Fruit fly (Drosophila melanogaster) whole organism, prepupa: Measurements from ENCODE around the gene CG6974.

Experiments
- Blimp-1 ChIP-seq: fragments of 200-800 bp; sonication (Bioruptor generic); optimal IDR thresholded peaks from 3 replicates; lab custom pipeline; 2017; ENCODE audit warnings: missing biosample characterization, missing genetic modification characterization, mild to moderate bottlenecking, moderate library complexity, missing genetic modification reagents
- CG10631 ChIP-seq: fragments of 200-800 bp; sonication (Bioruptor generic); optimal IDR thresholded peaks from 2 replicates; lab custom pipeline; 2016; ENCODE audit warnings: missing biosample characterization, missing genetic modification characterization
- CG10669 ChIP-seq: fragments of 200-800 bp; sonication (Bioruptor generic); optimal IDR thresholded peaks from 3 replicates; lab custom pipeline; 2018; ENCODE audit warnings: missing biosample characterization, mild to moderate bottlenecking, missing genetic modification characterization, moderate library complexity
- CG11762 ChIP-seq: fragments of 200-800 bp; sonication (Bioruptor generic); optimal IDR thresholded peaks from 3 replicates; lab custom pipeline; 2016; ENCODE audit warnings: missing biosample characterization, missing genetic modification characterization; ENCODE audit not compliant: insufficient read depth
- CG16779 ChIP-seq: fragments of 200-800 bp; sonication (Bioruptor generic); optimal IDR thresholded peaks from 3 replicates; lab custom pipeline; 2017; ENCODE audit warnings: missing biosample characterization, mild to moderate bottlenecking, missing genetic modification characterization
- CG32006 ChIP-seq: fragments of 200-800 bp; sonication (Bioruptor generic); optimal IDR thresholded peaks from 3 replicates; lab custom pipeline; 2017; ENCODE audit warnings: missing biosample characterization, mild to moderate bottlenecking, missing genetic modification characterization
- CG34406 ChIP-seq: fragments of 200-800 bp; sonication (Bioruptor generic); optimal IDR thresholded peaks from 3 replicates; lab custom pipeline; 2016; ENCODE audit warnings: missing biosample characterization, missing genetic modification characterization
- CG6792 ChIP-seq: fragments of 200-800 bp; sonication (Bioruptor generic); optimal IDR thresholded peaks from 3 replicates; lab custom pipeline; 2016; ENCODE audit warnings: missing biosample characterization, missing genetic modification characterization
- CG6808 ChIP-seq: fragments of 200-800 bp; sonication (Bioruptor generic); optimal IDR thresholded peaks from 3 replicates; lab custom pipeline; 2017; ENCODE audit warnings: missing biosample characterization, missing genetic modification characterization, mild to moderate bottlenecking, moderate library complexity, missing genetic modification reagents
- CG6854 ChIP-seq: fragments of 200-800 bp; sonication (Bioruptor generic); optimal IDR thresholded peaks from 2 replicates; lab custom pipeline; 2017; ENCODE audit warnings: missing biosample characterization, mild to moderate bottlenecking, missing genetic modification characterization
- CG7368 ChIP-seq: fragments of 200-800 bp; sonication (Bioruptor generic); optimal IDR thresholded peaks from 3 replicates; lab custom pipeline; 2016; ENCODE audit warnings: missing biosample characterization, missing genetic modification characterization
- CG8119 ChIP-seq: fragments of 200-800 bp; sonication (Bioruptor generic); IDR thresholded peaks from 3 replicates; pipeline ENCODE4 v1.3.6; 2022; ENCODE audit warnings: missing biosample characterization, missing genetic modification characterization
- CG8319 ChIP-seq: fragments of 200-800 bp; sonication (Bioruptor generic); optimal IDR thresholded peaks from 3 replicates; lab custom pipeline; 2016; ENCODE audit warnings: missing biosample characterization, missing genetic modification characterization
- Eip75B ChIP-seq: fragments of 200-800 bp; sonication (Bioruptor generic); optimal IDR thresholded peaks from 3 replicates; lab custom pipeline; 2016; ENCODE audit warnings: missing biosample characterization, missing genetic modification characterization
- Ets21C ChIP-seq: fragments of 200-800 bp; sonication (Bioruptor generic); optimal IDR thresholded peaks from 3 replicates; lab custom pipeline; 2016; ENCODE audit warnings: missing biosample characterization, missing genetic modification characterization
- Ets96B ChIP-seq: fragments of 200-800 bp; optimal IDR thresholded peaks from 2 replicates; lab custom pipeline; 2019; ENCODE audit warnings: missing biosample characterization, mild to moderate bottlenecking, missing genetic modification characterization, moderate library complexity
- Gug ChIP-seq: fragments of 200-800 bp; sonication (Bioruptor generic); IDR thresholded peaks from 2 replicates; pipeline ENCODE4 v1.3.6; 2022; ENCODE audit warnings: missing biosample characterization, missing genetic modification characterization
- Hr38 ChIP-seq: sonication (Bioruptor generic); optimal IDR thresholded peaks from 2 replicates; lab custom pipeline; 2016; ENCODE audit warnings: missing biosample characterization, missing genetic modification characterization
- Hr39 ChIP-seq: fragments of 200-800 bp; sonication (Bioruptor generic); optimal IDR thresholded peaks from 2 replicates; lab custom pipeline; 2016; ENCODE audit warnings: missing biosample characterization, missing genetic modification characterization
- Lpt ChIP-seq: fragments of 200-800 bp; sonication (Bioruptor generic); optimal IDR thresholded peaks from 3 replicates; lab custom pipeline; 2016; ENCODE audit warnings: missing biosample characterization, missing genetic modification characterization
- Met ChIP-seq: fragments of 200-800 bp; sonication (Bioruptor generic); optimal IDR thresholded peaks from 3 replicates; lab custom pipeline; 2016; ENCODE audit warnings: missing biosample characterization, missing genetic modification characterization
- OdsH ChIP-seq: fragments of 200-800 bp; sonication (Bioruptor generic); optimal IDR thresholded peaks from 3 replicates; lab custom pipeline; 2016; ENCODE audit warnings: missing biosample characterization, missing genetic modification characterization
- Smox ChIP-seq: fragments of 200-800 bp; sonication (Bioruptor generic); optimal IDR thresholded peaks from 3 replicates; lab custom pipeline; 2016; ENCODE audit warnings: missing biosample characterization, missing genetic modification characterization
- dac ChIP-seq: fragments of 200-800 bp; sonication (Bioruptor generic); optimal IDR thresholded peaks from 2 replicates; lab custom pipeline; 2017; ENCODE audit warnings: missing biosample characterization, mild to moderate bottlenecking, missing genetic modification characterization
- fkh ChIP-seq: fragments of 200-800 bp; sonication (Bioruptor generic); optimal IDR thresholded peaks from 3 replicates; lab custom pipeline; 2017; ENCODE audit warnings: missing biosample characterization, mild to moderate bottlenecking, missing genetic modification characterization, moderate library complexity
- net ChIP-seq: fragments of 200-800 bp; sonication (Bioruptor generic); optimal IDR thresholded peaks from 3 replicates; lab custom pipeline; 2016; ENCODE audit warnings: missing biosample characterization, missing genetic modification characterization
- ss ChIP-seq, 2 experiments: fragments of 200-800 bp; sonication (Bioruptor generic); optimal IDR thresholded peaks; 2 replicates in 1 of 2; 3 replicates in 1 of 2; lab custom pipeline; 2017 to 2018; ENCODE audit warnings: mild to moderate bottlenecking in 2 of 2, missing biosample characterization in 2 of 2, missing genetic modification characterization in 2 of 2, moderate library complexity in 1 of 2
- svp ChIP-seq: fragments of 200-800 bp; sonication (Bioruptor generic); peaks from one replicate; lab custom pipeline; 2016; ENCODE audit warnings: missing biosample characterization, missing genetic modification characterization
- vri ChIP-seq: fragments of 200-800 bp; sonication (Bioruptor generic); optimal IDR thresholded peaks from 3 replicates; lab custom pipeline; 2016; ENCODE audit warnings: missing biosample characterization, mild to moderate bottlenecking, missing genetic modification characterization

CG6974 gene

DNA sequence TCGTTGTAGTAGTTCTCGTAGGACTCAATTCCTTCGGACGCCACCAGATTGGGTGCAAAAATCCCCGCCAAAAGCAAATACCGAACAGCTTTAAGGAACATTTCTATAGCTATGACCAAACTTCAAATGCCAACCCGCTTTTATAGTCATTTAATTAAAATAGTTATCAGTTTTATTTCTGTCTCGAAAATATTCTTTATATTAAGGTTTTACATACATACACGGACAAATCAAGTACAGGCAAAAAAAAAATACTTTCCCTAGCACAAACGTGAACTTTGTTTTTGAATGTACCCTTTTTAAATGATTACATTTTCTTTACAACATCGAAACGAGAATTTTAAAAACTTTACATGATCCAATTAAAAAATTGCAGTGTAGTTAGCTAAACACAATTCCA, at the start of gene CG6974:
CG6974 (minus strand) TSS at position 101 of the 400 bp plus-strand sequence.
- TF ChIP-seq CG16779 (tag; lab: Kevin White, UChicago) = no peak

DNA sequence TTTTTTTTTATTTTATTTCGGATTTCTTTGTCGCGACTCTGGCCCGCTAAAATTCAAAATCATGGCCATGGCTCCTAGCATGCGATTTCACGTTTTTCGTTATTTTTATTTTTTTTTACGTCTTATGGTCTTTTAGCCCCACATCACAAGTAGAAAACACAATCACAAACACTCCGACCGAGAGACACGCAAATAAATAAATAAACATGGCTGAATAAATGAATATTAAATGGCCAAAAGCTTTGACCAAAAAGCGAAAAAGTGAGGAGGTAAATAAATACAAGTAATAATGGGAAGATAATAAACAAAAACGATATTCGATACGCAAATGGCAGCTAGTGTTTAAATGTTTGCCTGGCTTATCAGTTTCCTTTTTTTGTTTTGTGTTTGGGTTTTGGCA, 49.0 kb upstream of the CG6974 start:
- peak; percentile 18 for TF ChIP-seq fkh (GFP tag; lab: Kevin White, UChicago)
- TF ChIP-seq Hr38 (GFP tag; lab: Kevin White, UChicago) = no peak

DNA sequence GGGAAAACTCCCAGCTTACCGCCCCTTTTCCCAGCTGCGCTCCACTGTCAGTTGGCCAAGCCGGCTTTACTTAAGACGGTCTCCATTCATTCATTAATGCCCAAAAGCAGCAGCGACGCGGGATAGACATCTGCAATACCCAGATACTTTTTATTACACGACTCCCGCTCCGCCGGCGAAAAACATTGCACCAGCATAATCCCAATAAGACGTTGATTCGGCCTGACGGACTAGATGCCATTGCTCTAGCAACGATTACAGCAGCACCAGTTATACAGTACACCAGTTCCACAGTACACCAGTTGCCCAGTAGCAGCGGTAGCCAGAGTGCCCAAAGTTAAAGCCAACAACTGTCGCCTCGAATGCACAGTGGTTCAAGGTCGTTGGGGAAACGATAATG, 46.7 kb upstream of the CG6974 start:
- TF ChIP-seq CG10631 (GFP tag; lab: Kevin White, UChicago) (no peak), CG7368 (GFP tag; lab: Kevin White, UChicago) (no peak), ss (GFP tag; optimal IDR thresholded peaks at IDR 0.05; lab: Kevin White, UChicago) (no peak), CG11762 (no peak), CG32006 (GFP tag; lab: Kevin White, UChicago) (no peak), Met (GFP tag; lab: Kevin White, UChicago) (no peak), Ets21C (GFP tag; lab: Kevin White, UChicago) (no peak), CG10669 (no peak), Blimp-1 (GFP tag; lab: Kevin White, UChicago) (no peak), CG8119 (GFP tag; lab: Robert Waterston, UW) (no peak), CG6808 (GFP tag; lab: Kevin White, UChicago) (no peak), Hr39 (no peak), OdsH (GFP tag; lab: Kevin White, UChicago) (no peak), Lpt (no peak), CG6854 (GFP tag; lab: Kevin White, UChicago) (no peak), Smox (no peak), CG8319 (GFP tag; lab: Kevin White, UChicago) (no peak), net (GFP tag; lab: Kevin White, UChicago) (no peak)

- TF ChIP-seq CG6792 (GFP tag; lab: Kevin White, UChicago) = no peak
- TF ChIP-seq Gug (GFP tag; lab: Robert Waterston, UW) = no peak
- no peak for TF ChIP-seq CG34406 (GFP tag; lab: Kevin White, UChicago)
- TF ChIP-seq CG16779 (tag; lab: Kevin White, UChicago) = no peak
- no peak for TF ChIP-seq dac (GFP tag; lab: Kevin White, UChicago)
- no peak for TF ChIP-seq Ets96B (tag; lab: Kevin White, UChicago)
- TF ChIP-seq vri (GFP tag; lab: Kevin White, UChicago) = no peak
- no peak for TF ChIP-seq Met (GFP tag; lab: Kevin White, UChicago)
Observed at dm6 chr3R:15124559-15124958, 45.5 kb upstream of the CG6974 start.

DNA sequence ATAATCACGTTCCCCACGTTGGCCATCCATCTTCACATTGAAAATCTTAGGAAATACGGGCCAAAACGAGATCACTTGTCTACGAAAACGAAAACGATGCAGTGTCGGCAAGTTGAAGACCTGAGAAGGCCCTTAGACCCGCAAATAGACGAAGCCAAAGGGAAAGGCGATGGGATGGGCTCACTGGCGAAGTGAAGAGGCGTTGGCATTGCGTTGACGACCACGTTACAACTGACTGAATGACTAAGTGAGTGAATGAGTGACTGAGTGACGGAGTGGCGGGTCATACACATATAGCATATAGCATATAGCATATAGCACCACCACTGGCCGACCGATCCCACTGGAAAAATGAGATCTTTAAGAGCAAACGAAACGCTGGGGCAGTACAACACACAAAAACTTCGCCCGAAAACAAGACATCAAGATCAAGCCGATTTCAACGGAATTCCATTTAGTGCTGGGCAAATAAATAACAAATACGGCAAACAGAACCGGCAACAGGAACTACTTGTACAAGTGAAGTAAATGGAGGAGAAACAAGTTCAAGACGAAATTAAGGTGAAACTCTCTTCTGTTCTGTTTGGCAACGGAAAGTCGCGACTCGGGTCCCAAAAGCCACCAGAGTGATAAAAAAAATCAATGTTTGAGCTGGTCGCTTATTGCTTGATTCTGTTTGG, 44.1 kb upstream of the CG6974 start:
- no peak for TF ChIP-seq Lpt
- no peak for TF ChIP-seq ss (GFP tag; optimal IDR thresholded peaks at IDR 0.05; lab: Kevin White, UChicago)
- TF ChIP-seq fkh (GFP tag; lab: Kevin White, UChicago) = peak; percentile 55
- TF ChIP-seq, all 60 proteins: peak for 1

- TF ChIP-seq fkh (GFP tag; lab: Kevin White, UChicago) (peak; percentile 36), svp (GFP tag; lab: Kevin White, UChicago) (peak; percentile 28), Eip75B (no peak)
Observed at dm6 chr3R:15121599-15122394, 42.7 kb upstream of the CG6974 start.
